Fruit fly (Drosophila melanogaster) whole organism, pupa: Measurements from ENCODE around the gene CG4582.

Experiments
- CG17806 ChIP-seq: fragments of 200-800 bp; sonication (Bioruptor generic); optimal IDR thresholded peaks from 2 replicates; lab custom pipeline; 2018; ENCODE audit warnings: missing biosample characterization, mild to moderate bottlenecking, missing genetic modification characterization, moderate library complexity
- CG34367 ChIP-seq: fragments of 200-800 bp; sonication (Bioruptor generic); optimal IDR thresholded peaks from 2 replicates; lab custom pipeline; 2018; ENCODE audit warnings: missing biosample characterization, mild to moderate bottlenecking, missing genetic modification characterization
- CG4496 ChIP-seq: fragments of 200-800 bp; sonication (Bioruptor generic); IDR thresholded peaks from 3 replicates; pipeline ENCODE4 v1.3.6; 2022; ENCODE audit warnings: missing biosample characterization, missing genetic modification characterization
- CG9948 ChIP-seq: fragments of 200-800 bp; sonication (Bioruptor generic); optimal IDR thresholded peaks from 2 replicates; lab custom pipeline; 2018; ENCODE audit warnings: missing biosample characterization, mild to moderate bottlenecking, missing genetic modification characterization, moderate library complexity
- Snoo ChIP-seq: fragments of 200-800 bp; sonication (Bioruptor generic); optimal IDR thresholded peaks from 3 replicates; lab custom pipeline; 2017; ENCODE audit warnings: missing biosample characterization, mild to moderate bottlenecking, missing genetic modification characterization, inconsistent platforms
- gl ChIP-seq: fragments of 200-800 bp; sonication (Bioruptor generic); optimal IDR thresholded peaks from 2 replicates; lab custom pipeline; 2018; ENCODE audit warnings: missing biosample characterization, mild to moderate bottlenecking, missing genetic modification characterization

dm6 chr3R:25630541-25630940 lies 47.6 kb upstream of the CG4582 start:
- TF ChIP-seq Snoo (tag; lab: Kevin White, UChicago) (no peak), CG34367 (no peak), gl (tag; lab: Kevin White, UChicago) (no peak), CG4496 (no peak), CG17806 (tag; lab: Kevin White, UChicago) (no peak), CG9948 (tag; lab: Kevin White, UChicago) (no peak)
